Worm (Caenorhabditis elegans) whole organism, midembryonic: ENCODE data around the gene clec-21.

Experiments used
- flt-1 ChIP-seq: fragments of 200-800 bp; sonication (Bioruptor generic); IDR thresholded peaks from 2 replicates; pipeline ENCODE4 v1.3.6; 2022; ENCODE audit warnings: missing genetic modification characterization, missing compliant biosample characterization
- klf-2 ChIP-seq: fragments of 200-800 bp; sonication (Bioruptor generic); conservative IDR thresholded peaks from 2 replicates; pipeline ENCODE4 v1.3.6; 2022; ENCODE audit warnings: missing genetic modification reagents, missing genetic modification characterization, missing compliant biosample characterization
- med-1 ChIP-seq: sonication (generic microtip); optimal IDR thresholded peaks from 2 replicates; lab custom pipeline; 2017; ENCODE audit warnings: missing genetic modification characterization, mild to moderate bottlenecking, missing compliant biosample characterization, antibody characterized with exemption, missing genetic modification reagents; ENCODE audit not compliant: insufficient read depth
- ref-1 ChIP-seq: fragments of 200-800 bp; sonication (Bioruptor generic); conservative IDR thresholded peaks from 2 replicates; pipeline ENCODE4 v1.3.6; 2022; ENCODE audit warnings: missing genetic modification reagents, missing genetic modification characterization, missing compliant biosample characterization

- TF ChIP-seq med-1 (GFP tag; lab: Kevin White, UChicago) (no peak), klf-2 (GFP tag; lab: Robert Waterston, UW) (no peak), flt-1 (GFP tag; lab: Robert Waterston, UW) (no peak), ref-1 (no peak)
Observed at ce11 chrII:1586305-1586704, 2.3 kb upstream of the clec-21 start, which contains the start of gene T07H3.8.
